Fruit fly (Drosophila melanogaster): ENCODE results near the gene Irp-1A.
A peak's percentile ranks its signal among the peaks of the same experiment; 100 is the strongest.

Irp-1A gene

DNA sequence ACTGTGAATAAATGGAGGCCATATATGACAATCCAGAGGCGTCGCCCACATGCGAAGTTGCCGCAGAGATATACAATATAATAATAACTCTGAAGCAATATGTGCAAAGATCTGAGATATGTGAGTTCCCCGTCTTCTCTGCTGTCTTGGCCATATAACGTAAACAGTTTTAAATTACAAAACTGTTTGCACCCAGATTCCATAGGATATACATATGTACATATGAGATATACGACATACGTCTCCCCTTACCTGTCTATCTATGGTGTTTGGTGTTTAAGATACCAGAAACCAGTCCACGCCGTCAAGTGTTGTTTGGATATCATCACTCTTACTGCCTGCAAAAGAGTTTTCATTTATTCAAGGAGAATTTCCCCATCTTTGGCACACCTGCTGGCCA is 31.9 kb upstream of the Irp-1A start:
- TF ChIP-seq mld (GFP tag; IDR thresholded peaks at IDR 0.05; ENCODE audit: partially characterized antibody) (no peak), CG4820 (GFP tag; optimal IDR thresholded peaks at IDR 0.05) (no peak), CG1233 (GFP tag; optimal IDR thresholded peaks at IDR 0.05) (peak; percentile 6), CG34224 (GFP tag; IDR thresholded peaks at IDR 0.05; ENCODE audit: partially characterized antibody) (no peak), so (GFP tag; IDR thresholded peaks at IDR 0.05) (peak; percentile 63; the same call in 1 of the 3 replicates), ac (GFP tag; optimal IDR thresholded peaks at IDR 0.05) (no peak), Ets97D (GFP tag; optimal IDR thresholded peaks at IDR 0.05) (no peak), CG13894 (tag; optimal IDR thresholded peaks at IDR 0.05) (peak; percentile 9), CG13296 (GFP tag; optimal IDR thresholded peaks at IDR 0.05) (peak; percentile 25), YL-1 (GFP tag; optimal IDR thresholded peaks at IDR 0.05) (no peak), dmrt99B (tag; optimal IDR thresholded peaks at IDR 0.05) (peak; percentile 18), Meics (GFP tag; optimal IDR thresholded peaks at IDR 0.05) (no peak), tup (GFP tag; optimal IDR thresholded peaks at IDR 0.05) (no peak), CG7987 (GFP tag; optimal IDR thresholded peaks at IDR 0.05) (peak; percentile 7), Fer1 (GFP tag; optimal IDR thresholded peaks at IDR 0.05) (peak; percentile 3), chinmo (GFP tag; IDR thresholded peaks at IDR 0.05; ENCODE audit: partially characterized antibody) (0 out of 4 replicates have a peak, but pooled peaks have one; percentile 49), CG12219 (GFP tag; optimal IDR thresholded peaks at IDR 0.05) (no peak), Med (GFP tag) (peak; percentile 61), sens (GFP tag) (peak; percentile 50), sr (GFP tag; IDR thresholded peaks at IDR 0.05) (0 out of 3 replicates have a peak, but pooled peaks have one; percentile 14), CG32772 (GFP tag; IDR thresholded peaks at IDR 0.05) (no peak), CG13775 (GFP tag; optimal IDR thresholded peaks at IDR 0.05) (no peak), Blimp-1 (GFP tag; optimal IDR thresholded peaks at IDR 0.05) (peak; percentile 4), CG5245 (GFP tag; optimal IDR thresholded peaks at IDR 0.05) (no peak), CG6765 (GFP tag; optimal IDR thresholded peaks at IDR 0.05) (peak; percentile 28), tap (tag; optimal IDR thresholded peaks at IDR 0.05) (peak; percentile 9), hkb (optimal IDR thresholded peaks at IDR 0.05) (no peak), hkb (GFP tag; IDR thresholded peaks at IDR 0.05) (peak; percentile 40), CG6813 (GFP tag; optimal IDR thresholded peaks at IDR 0.05) (peak; percentile 43), Tbp (GFP tag; optimal IDR thresholded peaks at IDR 0.05) (no peak), Opbp (GFP tag; IDR thresholded peaks at IDR 0.05; ENCODE audit: partially characterized antibody) (no peak), Asciz (GFP tag; optimal IDR thresholded peaks at IDR 0.05) (peak; percentile 22), CG8281 (tag; optimal IDR thresholded peaks at IDR 0.05) (peak; percentile 6), onecut (GFP tag; IDR thresholded peaks at IDR 0.05) (peak; percentile 5; the same call in 1 of the 2 replicates), vfl (GFP tag; optimal IDR thresholded peaks at IDR 0.05) (no peak), Sin3A (optimal IDR thresholded peaks at IDR 0.05) (no peak), MTF-1 (GFP tag; optimal IDR thresholded peaks at IDR 0.05; ENCODE audit: borderline replicate concordance) (peak; percentile 4)

DNA sequence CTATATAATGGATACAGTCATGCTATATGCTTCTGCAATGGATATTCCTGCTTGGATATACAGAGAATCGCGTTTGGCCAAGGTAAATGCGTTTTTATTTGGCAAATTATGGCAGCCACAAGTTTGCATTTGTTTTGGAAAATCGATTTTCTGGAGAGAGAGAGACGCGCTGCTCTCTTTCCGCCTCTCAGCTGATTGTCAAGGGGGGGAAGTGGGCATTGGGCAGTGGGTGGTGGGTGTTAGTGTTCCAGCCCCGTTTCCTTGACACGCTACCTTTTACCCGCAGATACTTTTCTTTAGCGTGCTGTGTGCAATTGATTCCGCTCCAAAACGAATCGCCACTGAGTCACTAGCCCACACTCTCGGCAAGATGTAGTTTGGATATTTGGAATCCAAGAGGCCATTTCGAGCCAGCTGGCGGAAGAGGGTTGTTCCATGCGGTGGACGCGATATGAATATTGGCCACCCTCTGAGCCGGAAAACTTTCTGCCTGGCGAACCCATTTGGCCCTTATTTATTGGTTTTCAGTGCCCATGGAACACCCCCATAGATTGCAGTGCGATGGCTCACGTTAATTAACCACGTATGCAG is 30.9 kb upstream of the Irp-1A start:
- no peak for TF ChIP-seq salm (tag; optimal IDR thresholded peaks at IDR 0.05)
- TF ChIP-seq pros (GFP tag; optimal IDR thresholded peaks at IDR 0.05), result peak; percentile 78
- no peak for TF ChIP-seq esg (GFP tag; conservative IDR thresholded peaks at IDR 0.05)
- TF ChIP-seq D19A (tag; optimal IDR thresholded peaks at IDR 0.05), result no peak
- TF ChIP-seq CG18619 (GFP tag; optimal IDR thresholded peaks at IDR 0.05), result no peak
- TF ChIP-seq z (GFP tag; IDR thresholded peaks at IDR 0.05), result peak; percentile 23; the same call in 1 of the 3 replicates
- no peak for TF ChIP-seq CG1024 (GFP tag; IDR thresholded peaks at IDR 0.05)
- no peak for TF ChIP-seq CG6813 (GFP tag; optimal IDR thresholded peaks at IDR 0.05)
- no peak for TF ChIP-seq CG12942 (GFP tag; optimal IDR thresholded peaks at IDR 0.05)
- 0 out of 2 replicates have a peak, but pooled peaks have one; percentile 4 for TF ChIP-seq slbo (GFP tag; IDR thresholded peaks at IDR 0.05)
- no peak for TF ChIP-seq Sry-β (GFP tag; optimal IDR thresholded peaks at IDR 0.05)
- TF ChIP-seq Scr (GFP tag; IDR thresholded peaks at IDR 0.05; ENCODE audit: partially characterized antibody), result no peak
- TF ChIP-seq trem (tag; optimal IDR thresholded peaks at IDR 0.05), result no peak
- TF ChIP-seq ap (GFP tag; IDR thresholded peaks at IDR 0.05), result no peak
- 0 out of 3 replicates have a peak, but pooled peaks have one; percentile 12 for TF ChIP-seq row (GFP tag; IDR thresholded peaks at IDR 0.05)
- TF ChIP-seq Sox102F (GFP tag; optimal IDR thresholded peaks at IDR 0.05), result no peak
